Fruit fly (Drosophila melanogaster) whole organism, wandering third instar larva: ENCODE measurements around the gene cyr.

ENCODE experiments used
- Mio ChIP-seq: sonication (Bioruptor generic); optimal IDR thresholded peaks from 2 replicates; lab custom pipeline; 2016; ENCODE audit warnings: missing biosample characterization, missing genetic modification characterization
- OdsH ChIP-seq: fragments of 200-800 bp; sonication (Bioruptor generic); optimal IDR thresholded peaks from 2 replicates; lab custom pipeline; 2016; ENCODE audit warnings: missing biosample characterization, mild to moderate bottlenecking, missing genetic modification characterization
- Vsx2 ChIP-seq: fragments of 200-300, 225-300 bp; sonication (Bioruptor generic); optimal IDR thresholded peaks from 2 replicates; lab custom pipeline; 2018; ENCODE audit warnings: missing biosample characterization, missing genetic modification characterization; ENCODE audit not compliant: partially characterized antibody
- dmrt93B ChIP-seq: fragments of 200-800 bp; sonication (Bioruptor generic); optimal IDR thresholded peaks from 2 replicates; lab custom pipeline; 2018; ENCODE audit warnings: missing biosample characterization, mild to moderate bottlenecking, missing genetic modification characterization
- h ChIP-seq: fragments of 200-800 bp; sonication (Bioruptor generic); optimal IDR thresholded peaks from 3 replicates; lab custom pipeline; 2016; ENCODE audit warnings: missing biosample characterization, mild to moderate bottlenecking, missing genetic modification characterization
- psq ChIP-seq: fragments of 200-800 bp; sonication (Bioruptor generic); optimal IDR thresholded peaks from 3 replicates; lab custom pipeline; 2017; ENCODE audit warnings: missing biosample characterization, mild to moderate bottlenecking, missing genetic modification characterization, moderate library complexity

- no peak for TF ChIP-seq Vsx2 (GFP tag; lab: Kevin White, UChicago)
- no peak for TF ChIP-seq dmrt93B (GFP tag; lab: Kevin White, UChicago)
- no peak for TF ChIP-seq psq (GFP tag; lab: Kevin White, UChicago)
- no peak for TF ChIP-seq Mio (GFP tag; lab: Kevin White, UChicago)
- no peak for TF ChIP-seq h
- no peak for TF ChIP-seq OdsH (GFP tag; lab: Kevin White, UChicago)
These were observed 24.5 kb downstream of the cyr start for dm6 chrX:8110984-8111383.
